Worm (Caenorhabditis elegans): ENCODE measurements around the gene C02B8.7.

DNA sequence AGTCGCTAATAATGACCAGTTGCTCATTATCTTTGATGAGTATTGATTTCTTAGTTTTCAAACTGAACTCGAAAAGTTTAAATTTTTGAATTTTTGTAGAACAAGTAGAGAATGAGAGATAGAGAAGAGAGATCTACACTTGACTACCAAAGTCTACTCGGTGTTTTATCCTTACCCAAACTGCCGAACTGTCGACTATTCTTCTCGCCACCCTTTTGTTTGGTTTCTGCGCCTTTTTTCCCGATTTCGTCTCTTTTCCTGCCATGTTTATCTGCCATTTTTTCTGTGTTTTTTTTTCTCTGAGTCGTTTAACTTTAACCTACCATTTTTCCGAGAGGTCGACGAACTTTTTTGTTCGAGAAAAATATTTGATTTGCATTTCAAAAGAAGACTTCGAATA, 14.5 kb downstream of the C02B8.7 start, which contains the start of gene C02B8.12:
- TF ChIP-seq unc-55 (GFP tag; optimal IDR thresholded peaks at IDR 0.05) (no peak), elt-1 (tag; optimal IDR thresholded peaks at IDR 0.05) (no peak), nhr-25 (tag; optimal IDR thresholded peaks at IDR 0.05) (no peak)

Data from whole organism, L2 larva.